Worm (Caenorhabditis elegans) whole organism, L4/young adult: ENCODE measurements around the gene R04A9.7.
"Not testable (repeated sequence)": the region's sequence is repeated elsewhere in the genome, so short reads cannot be mapped to it uniquely, and the experiment has no call there.

Experiments used
- W03F9.2 ChIP-seq: fragments of 150-350 bp; optimal IDR thresholded peaks from 2 replicates; lab custom pipeline; 2014; ENCODE audit warnings: missing biosample characterization, missing genetic modification characterization
- dao-5 ChIP-seq: sonication (generic microtip); optimal IDR thresholded peaks from 2 replicates; lab custom pipeline; 2016; ENCODE audit warnings: missing genotype, missing genetic modification characterization, moderate library complexity, missing compliant biosample characterization
- him-1 ChIP-seq: sonication (generic microtip); optimal IDR thresholded peaks from 2 replicates; lab custom pipeline; 2016; ENCODE audit warnings: missing genotype, missing genetic modification reagents, missing genetic modification characterization, missing compliant biosample characterization

R04A9.7 gene

ce11 chrX:347117-347516 lies 47.6 kb downstream of the R04A9.7 start, which contains the start of gene C04E7.3:
TSS of gene C04E7.3 (minus strand) at chrX:347217.
- TF ChIP-seq W03F9.2 (tag; lab: Kevin White, UChicago); dao-5 (tag; lab: Kevin White, UChicago); him-1: not testable (repeated sequence)

ce11 chrX:343822-344221 lies 50.9 kb downstream of the R04A9.7 start:
- TF ChIP-seq dao-5 (tag; lab: Kevin White, UChicago) (no peak), him-1 (no peak), W03F9.2 (tag; lab: Kevin White, UChicago) (no peak)
